Fruit fly (Drosophila melanogaster) Kc167 (cell line): ENCODE measurements around the gene CG13876.

Experiments used
- Myc ChIP-seq: fragments of >200 bp; optimal IDR thresholded peaks from 2 replicates; lab custom pipeline; 2017; ENCODE audit warnings: missing external identifiers
- Sin3A ChIP-seq: fragments of >200 bp; optimal IDR thresholded peaks from 2 replicates; lab custom pipeline; 2018; ENCODE audit warnings: missing external identifiers
- h ChIP-seq: fragments of >200 bp; optimal IDR thresholded peaks from 3 replicates; lab custom pipeline; 2018; ENCODE audit warnings: missing external identifiers
- insv ChIP-seq: fragments of >200 bp; optimal IDR thresholded peaks from 3 replicates; lab custom pipeline; 2018; ENCODE audit warnings: missing external identifiers
- psq ChIP-seq: fragments of >200 bp; optimal IDR thresholded peaks from 2 replicates; lab custom pipeline; 2017; ENCODE audit warnings: missing external identifiers
- ttk ChIP-seq: sonication (Bioruptor generic); optimal IDR thresholded peaks from 2 replicates; lab custom pipeline; 2017; ENCODE audit warnings: missing external identifiers

DNA sequence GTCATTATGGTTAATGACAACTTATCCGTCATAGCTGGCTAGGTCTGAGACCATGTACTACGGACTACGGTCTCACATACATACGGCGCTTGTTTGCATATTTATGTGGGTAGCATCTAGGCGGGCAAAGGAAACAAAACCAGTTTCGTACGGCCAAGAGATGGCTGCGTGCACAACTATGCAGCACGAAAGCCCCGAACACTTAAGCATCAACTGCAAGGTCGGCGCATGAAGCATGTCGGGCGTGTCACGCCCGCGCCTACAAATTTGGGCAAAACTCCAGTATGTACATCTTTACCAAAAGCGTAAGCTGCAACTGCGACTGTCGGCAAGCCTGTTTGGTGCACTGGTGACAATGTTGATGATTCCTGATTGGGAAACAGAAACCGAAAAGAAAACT is 28.0 kb upstream of the CG13876 start:
- TF ChIP-seq Sin3A (no peak), h (lab: Kevin White, UChicago) (no peak), ttk (lab: Kevin White, UChicago) (no peak), Myc (lab: Kevin White, UChicago) (no peak), psq (lab: Kevin White, UChicago) (no peak), insv (lab: Kevin White, UChicago) (no peak)
